Fruit fly (Drosophila melanogaster): ENCODE results near the gene alpha-Man-IIa.
A peak's percentile ranks its signal among the peaks of the same experiment; 100 is the strongest.

alpha-Man-IIa gene

dm6 chr3R:9436358-9436972 lies 24.1 kb downstream of the alpha-Man-IIa start:
- TF ChIP-seq Scr (GFP tag; IDR thresholded peaks at IDR 0.05; ENCODE audit: partially characterized antibody) (0 out of 2 replicates have a peak, but pooled peaks have one; percentile 20), exex (tag; optimal IDR thresholded peaks at IDR 0.05) (peak; percentile 18), CG15514 (GFP tag; optimal IDR thresholded peaks at IDR 0.05) (peak; percentile 28), ara (GFP tag; IDR thresholded peaks at IDR 0.05) (no peak), ci (GFP tag; IDR thresholded peaks at IDR 0.05) (peak; percentile 51; the same call in 2 of the 3 replicates), HLHmδ (GFP tag; optimal IDR thresholded peaks at IDR 0.05) (no peak), sr (GFP tag; IDR thresholded peaks at IDR 0.05) (peak; percentile 45; the same call in 1 of the 3 replicates), CHES-1-like (GFP tag; optimal IDR thresholded peaks at IDR 0.05) (peak; percentile 4), kah (GFP tag; optimal IDR thresholded peaks at IDR 0.05) (peak; percentile 38), so (GFP tag; IDR thresholded peaks at IDR 0.05) (peak; percentile 57; the same call in 2 of the 3 replicates), CG6175 (GFP tag; IDR thresholded peaks at IDR 0.05) (peak; percentile 97), CG6813 (GFP tag; optimal IDR thresholded peaks at IDR 0.05) (no peak), ac (GFP tag; optimal IDR thresholded peaks at IDR 0.05) (no peak), Jarid2 (GFP tag; optimal IDR thresholded peaks at IDR 0.05) (peak; percentile 86), CG8944 (GFP tag; optimal IDR thresholded peaks at IDR 0.05) (no peak), CG9932 (GFP tag; IDR thresholded peaks at IDR 0.05) (peak; percentile 38; the same call in 1 of the 2 replicates), seq (GFP tag; IDR thresholded peaks at IDR 0.05) (0 out of 2 replicates have a peak, but pooled peaks have one; percentile 13), btn (GFP tag; optimal IDR thresholded peaks at IDR 0.05) (no peak), Gug (GFP tag; IDR thresholded peaks at IDR 0.05) (no peak), zen2 (GFP tag; IDR thresholded peaks at IDR 0.05; ENCODE audit: partially characterized antibody) (peak; percentile 84; the same call in 2 of the 3 replicates), wdn (GFP tag; IDR thresholded peaks at IDR 0.05) (no peak), oc (tag; optimal IDR thresholded peaks at IDR 0.05) (peak; percentile 51), Blimp-1 (GFP tag; optimal IDR thresholded peaks at IDR 0.05) (no peak), Hey (tag; optimal IDR thresholded peaks at IDR 0.05) (peak; percentile 24), sisA (GFP tag; IDR thresholded peaks at IDR 0.05) (no peak), CG16863 (GFP tag; optimal IDR thresholded peaks at IDR 0.05) (peak; percentile 8), sd (tag; optimal IDR thresholded peaks at IDR 0.05) (peak; percentile 87), CG12659 (GFP tag; optimal IDR thresholded peaks at IDR 0.05) (no peak), CG12769 (tag; optimal IDR thresholded peaks at IDR 0.05) (peak; percentile 78), tin (GFP tag; optimal IDR thresholded peaks at IDR 0.05) (no peak), CG6791 (GFP tag; IDR thresholded peaks at IDR 0.05; ENCODE audit: partially characterized antibody) (0 out of 3 replicates have a peak, but pooled peaks have one; percentile 29), lilli (GFP tag; optimal IDR thresholded peaks at IDR 0.05) (peak; percentile 35), CG15269 (tag; optimal IDR thresholded peaks at IDR 0.05) (peak; percentile 55), NK7.1 (GFP tag; optimal IDR thresholded peaks at IDR 0.05) (peak; percentile 15), Atf6 (GFP tag; IDR thresholded peaks at IDR 0.05) (0 out of 2 replicates have a peak, but pooled peaks have one; percentile 20), CG34422 (GFP tag; IDR thresholded peaks at IDR 0.05) (0 out of 3 replicates have a peak, but pooled peaks have one; percentile 20), mirr (GFP tag; optimal IDR thresholded peaks at IDR 0.05) (peak; percentile 78), lola (GFP tag; optimal IDR thresholded peaks at IDR 0.05) (no peak), CG17385 (GFP tag; optimal IDR thresholded peaks at IDR 0.05) (peak; percentile 38), Ptx1 (GFP tag; IDR thresholded peaks at IDR 0.05) (no peak), pros (GFP tag; optimal IDR thresholded peaks at IDR 0.05) (peak; percentile 66), pb (GFP tag; optimal IDR thresholded peaks at IDR 0.05) (peak; percentile 29), yki (optimal IDR thresholded peaks at IDR 0.05) (peak; percentile 24), MESR4 (GFP tag; optimal IDR thresholded peaks at IDR 0.05) (no peak), wor (GFP tag; IDR thresholded peaks at IDR 0.05) (no peak), fru (optimal IDR thresholded peaks at IDR 0.05) (no peak), Hr78 (GFP tag; optimal IDR thresholded peaks at IDR 0.05) (peak in 1 of 2 experiments; percentile 100), Mad (GFP tag; optimal IDR thresholded peaks at IDR 0.05) (no peak), gro (GFP tag; optimal IDR thresholded peaks at IDR 0.05) (peak; percentile 42)
